Worm (Caenorhabditis elegans) whole organism, mixed stage, embryonic: ENCODE measurements around the gene C54F6.6.

Experiments used
- ceh-39 ChIP-seq: fragments of 150-350 bp; optimal IDR thresholded peaks from 2 replicates; lab custom pipeline; 2014; ENCODE audit warnings: missing biosample characterization, missing genetic modification characterization
- cnd-1 ChIP-seq: fragments of 200-800 bp; sonication (Bioruptor generic); optimal IDR thresholded peaks from 2 replicates; lab custom pipeline; 2018; ENCODE audit warnings: mild to moderate bottlenecking, missing genetic modification characterization, missing compliant biosample characterization
- lin-13 ChIP-seq: fragments of 150-350 bp; optimal IDR thresholded peaks from 2 replicates; lab custom pipeline; 2014; ENCODE audit warnings: missing biosample characterization, missing genetic modification characterization
- unc-39 ChIP-seq: fragments of 150-350 bp; optimal IDR thresholded peaks from 2 replicates; lab custom pipeline; 2014; ENCODE audit warnings: missing biosample characterization, missing genetic modification characterization
- ztf-11 ChIP-seq: fragments of 150-350 bp; optimal IDR thresholded peaks from 2 replicates; lab custom pipeline; 2014; ENCODE audit warnings: missing biosample characterization, missing genetic modification characterization

ce11 chrV:7501194-7501593, 22.3 kb upstream of the C54F6.6 start:
- TF ChIP-seq unc-39 (tag; lab: Kevin White, UChicago) (no peak), cnd-1 (tag; lab: Kevin White, UChicago) (no peak), ztf-11 (no peak), lin-13 (tag; lab: Kevin White, UChicago) (no peak), ceh-39 (tag; lab: Kevin White, UChicago) (no peak)
